Worm (Caenorhabditis elegans) whole organism, midembryonic: Measurements from ENCODE around the gene lab-2.

Experiments used
- T22C8.4 ChIP-seq: fragments of 200-800 bp; sonication (Bioruptor generic); IDR thresholded peaks from 2 replicates; pipeline ENCODE4 v1.3.6; 2022; ENCODE audit warnings: missing genetic modification characterization, missing compliant biosample characterization
- cog-1 ChIP-seq: sonication (generic microtip); optimal IDR thresholded peaks from 2 replicates; lab custom pipeline; 2016; ENCODE audit warnings: missing genetic modification characterization, missing compliant biosample characterization
- flt-1 ChIP-seq: fragments of 200-800 bp; sonication (Bioruptor generic); IDR thresholded peaks from 2 replicates; pipeline ENCODE4 v1.3.6; 2022; ENCODE audit warnings: missing genetic modification characterization, missing compliant biosample characterization
- klf-2 ChIP-seq: fragments of 200-800 bp; sonication (Bioruptor generic); conservative IDR thresholded peaks from 2 replicates; pipeline ENCODE4 v1.3.6; 2022; ENCODE audit warnings: missing genetic modification reagents, missing genetic modification characterization, missing compliant biosample characterization
- med-1 ChIP-seq: sonication (generic microtip); optimal IDR thresholded peaks from 2 replicates; lab custom pipeline; 2017; ENCODE audit warnings: missing genetic modification characterization, mild to moderate bottlenecking, missing compliant biosample characterization, antibody characterized with exemption, missing genetic modification reagents; ENCODE audit not compliant: insufficient read depth
- ref-1 ChIP-seq: fragments of 200-800 bp; sonication (Bioruptor generic); conservative IDR thresholded peaks from 2 replicates; pipeline ENCODE4 v1.3.6; 2022; ENCODE audit warnings: missing genetic modification reagents, missing genetic modification characterization, missing compliant biosample characterization
- tab-1 ChIP-seq: fragments of 200-800 bp; sonication (Bioruptor generic); IDR thresholded peaks from 2 replicates; pipeline ENCODE4 v1.3.6; 2022; ENCODE audit warnings: missing genetic modification characterization, missing compliant biosample characterization
- ztf-29 ChIP-seq: fragments of 200-800 bp; sonication (Bioruptor generic); IDR thresholded peaks from 2 replicates; pipeline ENCODE4 v1.3.6; 2022; ENCODE audit warnings: missing genetic modification reagents, missing genetic modification characterization, missing compliant biosample characterization

- no peak for TF ChIP-seq med-1 (GFP tag; lab: Kevin White, UChicago)
- no peak for TF ChIP-seq tab-1
- TF ChIP-seq ref-1 (GFP tag; lab: Robert Waterston, UW), result no peak
- no peak for TF ChIP-seq T22C8.4 (GFP tag; lab: Robert Waterston, UW)
- no peak for TF ChIP-seq ztf-29
- no peak for TF ChIP-seq klf-2 (GFP tag; lab: Robert Waterston, UW)
- no peak for TF ChIP-seq cog-1 (tag; lab: Kevin White, UChicago)
- no peak for TF ChIP-seq flt-1 (GFP tag; lab: Robert Waterston, UW)
Observed at ce11 chrIII:7319390-7319789, 10.0 kb downstream of the lab-2 start, which contains the start of gene F56C9.8.
